Worm (Caenorhabditis elegans) whole organism, young adult: ENCODE results near the gene W02D7.6.

ENCODE experiments used
- D2030.7 ChIP-seq: fragments of 200-800 bp; sonication (Bioruptor generic); IDR thresholded peaks from 2 replicates; pipeline ENCODE4 v1.3.6; 2022; ENCODE audit warnings: missing genetic modification reagents, missing genetic modification characterization, missing compliant biosample characterization
- F33H1.4 ChIP-seq: fragments of 200-800 bp; sonication (Bioruptor generic); IDR thresholded peaks from 2 replicates; pipeline ENCODE4 v1.3.6; 2022; ENCODE audit warnings: missing genetic modification reagents, missing genetic modification characterization, missing compliant biosample characterization
- F37B4.10 ChIP-seq: fragments of 200-800 bp; sonication (Bioruptor generic); IDR thresholded peaks from 2 replicates; pipeline ENCODE4 v1.3.6; 2022; ENCODE audit warnings: missing genetic modification characterization, missing compliant biosample characterization
- F39B2.1 ChIP-seq: fragments of 200-800 bp; sonication (Bioruptor generic); IDR thresholded peaks from 2 replicates; pipeline ENCODE4 v1.3.6; 2022; ENCODE audit warnings: missing genetic modification reagents, missing genetic modification characterization, missing compliant biosample characterization
- F49E8.2 ChIP-seq: sonication (generic microtip); optimal IDR thresholded peaks from 3 replicates; lab custom pipeline; 2017; ENCODE audit warnings: missing genetic modification characterization, mild to moderate bottlenecking, missing compliant biosample characterization, antibody characterized with exemption, moderate library complexity; ENCODE audit not compliant: insufficient read depth
- K11D2.4 ChIP-seq: fragments of 200-800 bp; sonication (Bioruptor generic); IDR thresholded peaks from 2 replicates; pipeline ENCODE4 v1.3.6; 2022; ENCODE audit warnings: missing genetic modification reagents, missing genetic modification characterization, missing compliant biosample characterization
- Y53F4B.3 ChIP-seq: fragments of 200-800 bp; sonication (Bioruptor generic); IDR thresholded peaks from 2 replicates; pipeline ENCODE4 v1.3.6; 2022; ENCODE audit warnings: missing genetic modification reagents, missing genetic modification characterization, missing compliant biosample characterization
- Y67H2A.10 ChIP-seq: fragments of 200-800 bp; sonication (Bioruptor generic); conservative IDR thresholded peaks from 2 replicates; pipeline ENCODE4 v1.3.6; 2022; ENCODE audit warnings: missing genetic modification reagents, missing genetic modification characterization, missing compliant biosample characterization
- akir-1 ChIP-seq: fragments of 200-800 bp; sonication (Bioruptor generic); optimal IDR thresholded peaks from 2 replicates; lab custom pipeline; 2018; ENCODE audit warnings: mild to moderate bottlenecking, missing genetic modification characterization, moderate library complexity, missing compliant biosample characterization
- athp-1 ChIP-seq: sonication (generic microtip); optimal IDR thresholded peaks from 2 replicates; lab custom pipeline; 2017; ENCODE audit warnings: mild to moderate bottlenecking, missing genetic modification characterization, missing compliant biosample characterization
- bed-2 ChIP-seq: fragments of 200-800 bp; sonication (Bioruptor generic); IDR thresholded peaks from 2 replicates; pipeline ENCODE4 v1.3.6; 2022; ENCODE audit warnings: missing genetic modification reagents, missing genetic modification characterization, missing compliant biosample characterization
- die-1 ChIP-seq: sonication (generic microtip); optimal IDR thresholded peaks from 2 replicates; lab custom pipeline; 2016; ENCODE audit warnings: missing genotype, mild to moderate bottlenecking, missing genetic modification characterization, missing compliant biosample characterization
- dpff-1 ChIP-seq: sonication (generic microtip); optimal IDR thresholded peaks from 2 replicates; lab custom pipeline; 2017; ENCODE audit warnings: mild to moderate bottlenecking, missing genetic modification characterization, missing compliant biosample characterization
- dpl-1 ChIP-seq: fragments of 150-350 bp; optimal IDR thresholded peaks from 2 replicates; lab custom pipeline; 2014; ENCODE audit warnings: missing biosample characterization, missing genetic modification reagents, missing genetic modification characterization
- egl-18 ChIP-seq: fragments of 200-800 bp; sonication (Bioruptor generic); IDR thresholded peaks from 2 replicates; pipeline ENCODE4 v1.3.6; 2022; ENCODE audit warnings: missing genetic modification reagents, missing genetic modification characterization, missing compliant biosample characterization
- egl-44 ChIP-seq: fragments of 200-800 bp; sonication (Bioruptor generic); IDR thresholded peaks from 2 replicates; pipeline ENCODE4 v1.3.6; 2022; ENCODE audit warnings: missing genetic modification reagents, missing genetic modification characterization, missing compliant biosample characterization
- hlh-26 ChIP-seq: fragments of 200-800 bp; sonication (Bioruptor generic); conservative IDR thresholded peaks from 2 replicates; pipeline ENCODE4 v1.3.6; 2022; ENCODE audit warnings: missing genetic modification reagents, missing genetic modification characterization, missing compliant biosample characterization
- hmg-1.2 ChIP-seq: fragments of 200-800 bp; sonication (Bioruptor generic); IDR thresholded peaks from 2 replicates; pipeline ENCODE4 v1.3.6; 2022; ENCODE audit warnings: missing genetic modification reagents, missing genetic modification characterization, missing compliant biosample characterization
- lag-1 ChIP-seq: fragments of 200-800 bp; sonication (Bioruptor generic); IDR thresholded peaks from 2 replicates; pipeline ENCODE4 v1.3.6; 2022; ENCODE audit warnings: missing genetic modification reagents, missing genetic modification characterization, missing compliant biosample characterization
- let-607 ChIP-seq, 2 experiments: fragments of 200-800 bp in 1 of 2; sonication (Bioruptor generic) in 1 of 2; sonication (generic microtip) in 1 of 2; optimal IDR thresholded peaks; 2 replicates each; lab custom pipeline; 2016 to 2018; ENCODE audit warnings: mild to moderate bottlenecking in 2 of 2, missing compliant biosample characterization in 2 of 2, missing genetic modification characterization in 2 of 2, moderate library complexity in 2 of 2, missing genotype in 1 of 2
- lin-35 ChIP-seq, 3 experiments: fragments of 150-350 bp in 2 of 3; sonication (generic microtip) in 1 of 3; optimal IDR thresholded peaks; 2 replicates each; lab custom pipeline; 2014 to 2018; ENCODE audit warnings: missing biosample characterization in 3 of 3, missing genetic modification characterization in 3 of 3, missing genetic modification reagents in 3 of 3
- lin-40 ChIP-seq: sonication (generic microtip); optimal IDR thresholded peaks from 2 replicates; lab custom pipeline; 2016; ENCODE audit warnings: missing genetic modification characterization, mild to moderate bottlenecking, missing compliant biosample characterization, missing genotype, missing genetic modification reagents
- lsl-1 ChIP-seq: fragments of 200-800 bp; sonication (Bioruptor generic); optimal IDR thresholded peaks from 2 replicates; lab custom pipeline; 2018; ENCODE audit warnings: mild to moderate bottlenecking, missing genetic modification characterization, moderate library complexity, missing compliant biosample characterization
- madf-6 ChIP-seq: fragments of 200-800 bp; sonication (Bioruptor generic); IDR thresholded peaks from 2 replicates; pipeline ENCODE4 v1.3.6; 2022; ENCODE audit warnings: missing genetic modification reagents, missing genetic modification characterization, missing compliant biosample characterization
- nhr-179 ChIP-seq: sonication (generic microtip); optimal IDR thresholded peaks from 2 replicates; lab custom pipeline; 2016; ENCODE audit warnings: mild to moderate bottlenecking, missing genetic modification characterization, missing compliant biosample characterization
- nhr-80 ChIP-seq: sonication (generic microtip); optimal IDR thresholded peaks from 2 replicates; lab custom pipeline; 2016; ENCODE audit warnings: missing genetic modification characterization, missing compliant biosample characterization
- nhr-90 ChIP-seq: sonication (generic microtip); optimal IDR thresholded peaks from 2 replicates; lab custom pipeline; 2016; ENCODE audit warnings: missing genotype, mild to moderate bottlenecking, missing genetic modification characterization, missing compliant biosample characterization
- snpc-1.3 ChIP-seq: sonication (generic microtip); optimal IDR thresholded peaks from 2 replicates; lab custom pipeline; 2017; ENCODE audit warnings: missing genetic modification characterization, mild to moderate bottlenecking, missing compliant biosample characterization, antibody characterized with exemption, moderate library complexity, missing genotype, missing genetic modification reagents; ENCODE audit not compliant: insufficient read depth
- somi-1 ChIP-seq: fragments of 200-800 bp; sonication (Bioruptor generic); optimal IDR thresholded peaks from 2 replicates; lab custom pipeline; 2018; ENCODE audit warnings: mild to moderate bottlenecking, missing genetic modification characterization, missing compliant biosample characterization
- tbp1 ChIP-seq: fragments of 200-800 bp; sonication (Bioruptor generic); optimal IDR thresholded peaks from 2 replicates; lab custom pipeline; 2018; ENCODE audit warnings: mild to moderate bottlenecking, missing genetic modification characterization, missing compliant biosample characterization
- tlf-1 ChIP-seq: fragments of 200-800 bp; sonication (Bioruptor generic); optimal IDR thresholded peaks from 2 replicates; lab custom pipeline; 2018; ENCODE audit warnings: mild to moderate bottlenecking, missing genetic modification characterization, missing compliant biosample characterization
- unc-130 ChIP-seq: sonication (generic microtip); optimal IDR thresholded peaks from 2 replicates; lab custom pipeline; 2016; ENCODE audit warnings: missing genetic modification reagents, missing genetic modification characterization, missing compliant biosample characterization
- xnd-1 ChIP-seq: sonication (generic microtip); optimal IDR thresholded peaks from 2 replicates; lab custom pipeline; 2016; ENCODE audit warnings: missing genotype, missing genetic modification reagents, missing genetic modification characterization, missing compliant biosample characterization
- zim-3 ChIP-seq: sonication (generic microtip); optimal IDR thresholded peaks from 2 replicates; lab custom pipeline; 2017; ENCODE audit warnings: mild to moderate bottlenecking, missing genetic modification characterization, moderate library complexity, missing compliant biosample characterization
- ztf-26 ChIP-seq: sonication (generic microtip); optimal IDR thresholded peaks from 2 replicates; lab custom pipeline; 2017; ENCODE audit warnings: missing genetic modification characterization, missing compliant biosample characterization

The W02D7.6 gene

DNA sequence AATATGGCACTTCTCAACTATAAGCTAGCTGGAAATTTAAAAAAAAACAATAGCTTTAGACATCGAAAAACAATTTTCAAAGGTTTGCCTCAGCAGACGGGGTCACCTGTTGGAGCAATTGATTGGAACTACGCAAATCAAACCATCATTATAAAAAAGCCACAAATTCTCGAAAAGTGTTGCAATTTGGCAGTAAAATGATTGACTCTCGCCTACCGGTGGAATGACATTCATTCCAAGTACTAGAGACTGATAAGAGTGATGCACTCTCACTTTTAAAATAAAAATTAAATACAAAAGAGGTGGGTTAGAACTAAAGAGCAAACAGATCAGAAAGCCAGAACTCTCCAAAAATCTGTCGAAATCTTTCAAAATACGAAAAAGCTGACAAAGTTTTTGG is 15.9 kb downstream of the W02D7.6 start:
- TF ChIP-seq dpff-1 (no peak), nhr-80 (tag; lab: Kevin White, UChicago) (peak; percentile 66)

DNA sequence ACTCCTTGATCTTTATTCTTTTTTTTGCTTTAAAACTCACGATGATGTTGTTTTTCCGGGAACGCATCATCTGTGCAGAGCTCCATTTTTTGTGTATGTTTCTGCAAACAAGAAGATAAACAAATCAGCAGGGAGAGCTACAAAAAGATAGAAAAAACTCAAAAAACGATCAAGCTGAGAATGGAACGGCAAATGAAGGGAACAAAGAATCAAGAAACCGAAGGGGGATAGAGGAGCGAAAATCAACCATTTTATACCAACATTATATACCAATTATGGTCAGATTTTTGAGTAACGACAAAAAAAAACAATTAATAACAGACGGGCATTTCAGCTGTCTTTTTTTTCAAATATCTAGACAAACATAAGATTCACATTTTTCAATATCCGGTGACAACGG is 16.5 kb downstream of the W02D7.6 start, which contains the start of gene slc-17.5:
TSS of gene slc-17.5 (minus strand) at position 101 of the 400 bp plus-strand sequence.
- TF ChIP-seq unc-130 (GFP tag; lab: Kevin White, UChicago): no peak
- no peak for TF ChIP-seq bed-2 (GFP tag; lab: Robert Waterston, UW)
- no peak for TF ChIP-seq tbp1 (GFP tag; lab: Kevin White, UChicago)
- no peak for TF ChIP-seq F33H1.4 (GFP tag; lab: Robert Waterston, UW)
- TF ChIP-seq hmg-1.2 (GFP tag; lab: Robert Waterston, UW): no peak
- TF ChIP-seq let-607 (tag; optimal IDR thresholded peaks at IDR 0.05; lab: Kevin White, UChicago): no peak
- no peak for TF ChIP-seq xnd-1
- no peak for TF ChIP-seq dpl-1 (GFP tag; lab: Kevin White, UChicago)
- TF ChIP-seq akir-1 (GFP tag; lab: Kevin White, UChicago): no peak
- TF ChIP-seq nhr-179: no peak

DNA sequence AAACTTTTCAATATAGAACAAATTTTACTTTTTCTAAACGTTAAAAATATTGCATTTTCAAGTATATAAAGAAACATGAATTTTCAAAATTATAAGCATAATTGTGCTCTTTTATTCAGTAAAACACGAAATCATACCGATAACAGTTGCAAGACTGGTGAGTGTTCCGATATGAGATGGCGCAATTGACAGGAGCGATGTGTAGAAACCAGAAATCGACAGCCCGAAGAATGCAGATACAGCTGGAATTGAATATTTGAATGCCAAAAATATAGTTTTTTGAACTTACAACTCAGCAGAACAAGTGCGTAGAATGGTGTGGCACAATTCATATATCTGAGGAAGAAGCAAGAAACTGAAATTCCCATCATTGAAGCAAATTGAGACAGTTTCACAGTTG is 18.4 kb downstream of the W02D7.6 start:
- TF ChIP-seq F37B4.10: no peak
- no peak for TF ChIP-seq hlh-26
- TF ChIP-seq tbp1 (GFP tag; lab: Kevin White, UChicago): no peak
- TF ChIP-seq F49E8.2 (tag; lab: Kevin White, UChicago): no peak
- TF ChIP-seq nhr-90 (tag; lab: Kevin White, UChicago): no peak
- TF ChIP-seq let-607 (tag; optimal IDR thresholded peaks at IDR 0.05; lab: Kevin White, UChicago): peak in 1 of 2 experiments; percentile 52
- TF ChIP-seq unc-130 (GFP tag; lab: Kevin White, UChicago): no peak
- TF ChIP-seq somi-1: no peak
- peak; percentile 35 for TF ChIP-seq nhr-80 (tag; lab: Kevin White, UChicago)
- no peak for TF ChIP-seq ztf-26 (tag; lab: Kevin White, UChicago)
- TF ChIP-seq zim-3 (tag; lab: Kevin White, UChicago): no peak

DNA sequence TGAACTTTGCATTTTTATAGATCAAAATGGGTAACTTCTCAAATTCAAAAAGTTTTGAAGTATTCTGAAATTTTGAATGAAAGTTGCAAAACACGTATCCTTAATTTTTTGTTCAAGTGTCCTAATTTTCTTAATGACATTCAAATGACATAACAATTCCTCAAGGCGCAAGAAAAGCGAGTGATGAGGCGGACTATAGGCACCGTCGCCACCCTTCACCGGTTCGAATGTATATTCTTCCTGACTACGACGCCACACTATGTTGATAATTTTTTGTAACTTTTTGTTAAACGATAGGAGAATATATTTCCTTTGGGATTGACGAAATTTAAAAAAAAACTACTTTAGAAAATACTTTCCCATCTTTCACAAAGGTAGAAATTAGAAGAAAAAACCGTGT is 19.7 kb downstream of the W02D7.6 start:
- TF ChIP-seq lin-40 (tag; lab: Kevin White, UChicago) (no peak), egl-18 (GFP tag; lab: Robert Waterston, UW) (no peak), D2030.7 (GFP tag; lab: Robert Waterston, UW) (no peak), Y53F4B.3 (GFP tag; lab: Robert Waterston, UW) (no peak), Y67H2A.10 (GFP tag; lab: Robert Waterston, UW) (no peak), athp-1 (no peak), lag-1 (GFP tag; lab: Robert Waterston, UW) (no peak), die-1 (tag; lab: Kevin White, UChicago) (no peak), snpc-1.3 (tag; lab: Kevin White, UChicago) (no peak), F39B2.1 (GFP tag; lab: Robert Waterston, UW) (no peak), somi-1 (no peak), nhr-90 (tag; lab: Kevin White, UChicago) (no peak), K11D2.4 (no peak), madf-6 (no peak), lin-35 (GFP tag; optimal IDR thresholded peaks at IDR 0.05; lab: Kevin White, UChicago) (no peak), lsl-1 (GFP tag; lab: Kevin White, UChicago) (no peak), tlf-1 (GFP tag; lab: Kevin White, UChicago) (no peak), egl-44 (GFP tag; lab: Robert Waterston, UW) (no peak)
- TF ChIP-seq, all 124 proteins: peak for 0
